Worm (Caenorhabditis elegans) whole organism, L4/young adult: Measurements from ENCODE around the gene srx-1.

Experiments used
- W03F9.2 ChIP-seq: fragments of 150-350 bp; optimal IDR thresholded peaks from 2 replicates; lab custom pipeline; 2014; ENCODE audit warnings: missing biosample characterization, missing genetic modification characterization
- him-1 ChIP-seq: sonication (generic microtip); optimal IDR thresholded peaks from 2 replicates; lab custom pipeline; 2016; ENCODE audit warnings: missing genotype, missing genetic modification reagents, missing genetic modification characterization, missing compliant biosample characterization

DNA sequence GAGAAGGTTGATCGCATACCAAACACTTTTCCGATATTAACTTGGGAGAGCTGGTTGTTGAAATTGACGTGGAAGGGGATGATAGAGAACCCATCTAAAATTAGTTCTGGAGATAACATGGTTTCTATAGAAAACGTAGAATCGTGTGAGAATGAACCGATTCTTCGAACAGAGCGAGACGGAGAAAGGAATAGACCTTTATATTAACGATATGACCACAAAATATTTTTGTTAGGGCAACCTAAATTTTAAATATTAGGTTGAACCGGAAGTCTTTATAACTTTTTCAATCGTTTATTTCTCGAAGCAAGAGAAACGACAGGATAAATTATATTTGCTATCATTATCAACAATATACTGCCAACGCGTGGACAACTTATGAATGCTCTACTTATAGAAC lies 37.4 kb upstream of the srx-1 start, which contains the start of gene nhr-219:
- TF ChIP-seq W03F9.2 (tag; lab: Kevin White, UChicago) (no peak), him-1 (tag; lab: Kevin White, UChicago) (no peak)
